Fruit fly (Drosophila melanogaster): Measurements from ENCODE around the gene CG9663.
A peak's percentile ranks its signal among the peaks of the same experiment; 100 is the strongest.

CG9663 gene

dm6 chr2L:3319731-3320295 is 16.9 kb upstream of the CG9663 start, which contains the start of the genes Fign and CG8837:
TSS of gene Fign (minus strand) at chr2L:3319872.
TSS of gene CG8837 (plus strand) at chr2L:3320245.
- TF ChIP-seq CTCF (optimal IDR thresholded peaks at IDR 0.05) (peak in 1 of 2 experiments; percentile 14), CG8478 (optimal IDR thresholded peaks at IDR 0.05) (no peak)

- TF ChIP-seq CTCF (optimal IDR thresholded peaks at IDR 0.05) (no peak), CG8478 (optimal IDR thresholded peaks at IDR 0.05) (no peak)
Measured at dm6 chr2L:3308529-3309272, 5.8 kb upstream of the CG9663 start, which contains the start of gene CG15406. TSS of gene CG15406 (plus strand) at chr2L:3309222.

- TF ChIP-seq CG8478 (optimal IDR thresholded peaks at IDR 0.05): no peak
- no peak for TF ChIP-seq CTCF (optimal IDR thresholded peaks at IDR 0.05)
Measured at dm6 chr2L:3307189-3307588, 4.3 kb upstream of the CG9663 start.

- TF ChIP-seq CTCF (optimal IDR thresholded peaks at IDR 0.05) (no peak), CG8478 (optimal IDR thresholded peaks at IDR 0.05) (no peak)
Measured at dm6 chr2L:3304831-3305828, 2.2 kb upstream of the CG9663 start.

dm6 chr2L:3303893-3304292 is 963 bp upstream of the CG9663 start, which contains the start of gene CG3277:
TSS of gene CG3277 (plus strand) at chr2L:3304100.
- TF ChIP-seq CTCF (optimal IDR thresholded peaks at IDR 0.05): no peak
- TF ChIP-seq CG8478 (optimal IDR thresholded peaks at IDR 0.05): no peak

dm6 chr2L:3301755-3302499 is 1.0 kb downstream of the CG9663 start:
- no peak for TF ChIP-seq CG8478 (optimal IDR thresholded peaks at IDR 0.05)

- TF ChIP-seq CTCF (optimal IDR thresholded peaks at IDR 0.05) (no peak), CG8478 (optimal IDR thresholded peaks at IDR 0.05) (no peak)
Measured at dm6 chr2L:3301058-3301457, 1.9 kb downstream of the CG9663 start.

- TF ChIP-seq CTCF (optimal IDR thresholded peaks at IDR 0.05) (no peak), CG8478 (optimal IDR thresholded peaks at IDR 0.05) (no peak)
Measured at dm6 chr2L:3299803-3300202, 3.1 kb downstream of the CG9663 start.

dm6 chr2L:3299142-3299541 is 3.8 kb downstream of the CG9663 start:
- TF ChIP-seq CG8478 (optimal IDR thresholded peaks at IDR 0.05): no peak
- TF ChIP-seq CTCF (optimal IDR thresholded peaks at IDR 0.05): no peak

dm6 chr2L:3298065-3298469 is 4.9 kb downstream of the CG9663 start:
- TF ChIP-seq CG8478 (optimal IDR thresholded peaks at IDR 0.05) (no peak), CTCF (optimal IDR thresholded peaks at IDR 0.05) (no peak)

dm6 chr2L:3294572-3294971 is 8.4 kb downstream of the CG9663 start, which contains the start of gene CG9664:
TSS of gene CG9664 (minus strand) at chr2L:3294706.
- TF ChIP-seq CG8478 (optimal IDR thresholded peaks at IDR 0.05) (no peak), CTCF (optimal IDR thresholded peaks at IDR 0.05) (no peak)

dm6 chr2L:3293718-3294340 is 9.1 kb downstream of the CG9663 start:
- TF ChIP-seq CTCF (optimal IDR thresholded peaks at IDR 0.05) (no peak), CG8478 (optimal IDR thresholded peaks at IDR 0.05) (no peak)

dm6 chr2L:3280484-3280993 is 22.4 kb downstream of the CG9663 start, which contains the start of gene OtopLb:
TSS of gene OtopLb (minus strand) at chr2L:3280534.
- TF ChIP-seq CG8478 (optimal IDR thresholded peaks at IDR 0.05) (no peak), CTCF (optimal IDR thresholded peaks at IDR 0.05) (no peak)

- no peak for TF ChIP-seq CTCF (optimal IDR thresholded peaks at IDR 0.05)
Measured at dm6 chr2L:3278786-3279185, 24.1 kb downstream of the CG9663 start.

Data from S2 (cell line).